Fruit fly (Drosophila melanogaster): ENCODE measurements around the gene GluRS-m.
A peak's percentile ranks its signal among the peaks of the same experiment; 100 is the strongest.

The GluRS-m gene

DNA sequence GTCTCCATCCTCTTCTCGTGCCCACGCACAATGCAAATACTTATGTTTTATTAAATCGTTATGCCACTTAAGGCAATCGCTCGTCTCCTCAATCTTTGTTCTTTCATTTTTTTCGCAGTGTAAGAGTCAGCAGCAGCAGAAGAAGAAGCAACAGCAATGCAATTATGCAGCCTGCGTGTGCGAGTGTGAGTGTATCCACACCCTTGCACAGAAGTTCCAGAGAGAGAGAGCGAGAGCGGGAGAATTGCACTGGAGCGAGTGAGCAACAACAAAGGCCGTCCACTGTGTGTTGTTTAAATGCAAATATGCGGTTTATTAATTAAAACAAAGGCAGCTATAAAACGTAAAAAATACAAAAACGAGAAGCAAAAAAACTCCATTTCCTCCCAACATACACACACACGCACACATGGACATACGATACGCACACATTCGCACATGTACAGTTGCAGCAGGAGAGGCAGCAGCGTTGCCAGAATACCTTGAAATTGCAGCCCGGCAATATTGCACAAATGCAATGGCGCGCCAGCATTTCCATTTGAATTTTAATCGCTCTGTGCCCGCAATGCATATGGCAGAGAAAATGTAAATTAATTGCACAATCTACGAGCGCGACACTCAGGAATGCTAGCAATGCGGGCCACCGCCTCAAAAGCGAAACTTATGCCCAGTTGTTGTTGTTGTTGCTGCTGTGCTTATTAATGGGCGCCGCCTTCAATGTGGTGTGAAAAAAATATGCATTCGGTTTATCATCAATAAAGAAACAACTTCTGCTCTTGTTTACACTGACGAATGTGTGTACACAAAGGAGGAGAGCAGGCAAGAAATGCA, 8.2 kb downstream of the GluRS-m start:
- no peak for TF ChIP-seq CG17801 (GFP tag; optimal IDR thresholded peaks at IDR 0.05; ENCODE audit: partially characterized antibody)

DNA sequence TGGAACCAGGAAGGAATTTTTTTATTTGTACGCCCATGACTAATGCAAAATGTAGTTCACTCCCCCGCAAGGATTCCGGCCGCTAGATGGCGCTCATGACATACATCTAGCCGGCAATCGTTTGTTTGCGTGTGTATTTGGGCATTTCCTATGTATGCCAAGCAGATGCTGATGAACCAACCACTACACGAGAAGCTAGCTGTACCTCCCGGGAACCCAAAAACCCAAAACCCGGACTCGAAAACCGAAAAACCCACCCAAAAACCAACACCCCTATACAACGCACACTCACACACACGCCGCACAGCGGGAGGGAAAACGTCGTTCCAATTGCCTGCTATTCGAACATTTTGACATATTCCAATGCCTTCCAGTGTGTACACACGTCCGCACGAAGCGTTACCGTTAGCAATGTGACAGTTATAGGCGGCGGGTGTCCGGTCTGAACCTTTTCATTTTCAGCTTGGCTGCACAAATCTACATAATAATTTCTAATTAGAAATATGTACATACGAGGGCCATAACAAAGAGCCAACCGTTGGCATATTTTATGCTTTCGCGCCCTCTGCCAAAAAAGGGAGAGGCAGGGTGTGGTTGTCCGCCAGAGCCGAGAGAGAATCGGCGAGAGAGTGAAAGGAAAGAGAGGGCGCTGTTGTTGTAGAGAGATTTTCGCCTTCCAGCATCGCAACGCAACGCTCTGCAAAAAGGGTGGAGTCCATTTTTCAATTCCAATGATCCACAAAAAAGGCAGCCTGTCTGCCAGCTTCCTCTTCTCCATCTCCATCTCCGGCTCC, 9.0 kb downstream of the GluRS-m start:
- TF ChIP-seq CG17801 (GFP tag; optimal IDR thresholded peaks at IDR 0.05; ENCODE audit: partially characterized antibody): no peak

DNA sequence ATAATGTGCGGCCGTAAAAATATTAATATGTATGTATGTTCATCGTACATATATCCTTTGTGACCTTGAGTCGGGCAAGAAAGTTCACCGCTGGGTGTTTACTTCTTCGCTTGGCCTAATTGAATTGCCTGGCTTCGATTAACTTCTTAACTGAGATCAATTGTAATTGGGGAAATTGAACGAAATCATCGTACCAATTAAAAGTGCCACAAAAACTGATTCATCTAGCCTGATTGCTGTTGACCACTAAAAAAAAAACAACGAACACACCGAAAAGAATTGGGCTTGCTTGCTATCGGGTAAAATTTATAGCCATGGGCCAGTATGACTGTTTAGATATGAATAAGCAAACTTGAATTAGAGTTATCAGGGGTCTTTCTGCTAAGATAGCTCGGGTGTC, 14.7 kb downstream of the GluRS-m start:
- no peak for TF ChIP-seq CG17801 (GFP tag; optimal IDR thresholded peaks at IDR 0.05; ENCODE audit: partially characterized antibody)

DNA sequence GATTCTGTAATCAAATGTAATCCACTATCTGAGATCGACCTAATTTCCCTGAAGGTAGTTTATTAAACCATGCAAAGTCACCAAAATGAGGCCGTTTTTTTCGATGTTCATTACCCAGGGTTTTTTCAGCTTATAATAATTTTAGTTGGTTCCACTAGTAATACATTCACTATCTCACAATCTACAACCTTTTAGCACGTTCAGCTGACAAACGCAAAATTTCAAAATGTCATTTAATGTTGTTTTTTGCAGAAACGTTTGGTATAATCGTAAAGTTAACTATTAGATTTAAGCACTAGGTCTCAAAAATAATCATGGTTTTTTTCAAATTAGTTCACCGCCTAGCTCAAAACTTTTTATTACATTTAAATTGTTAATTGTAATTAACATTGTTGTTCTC, 16.8 kb downstream of the GluRS-m start, which contains the start of gene CG44836:
Gene CG44836, minus strand, starts transcription at position 101 of the 400 bp plus-strand sequence.
- no peak for TF ChIP-seq CG17801 (GFP tag; optimal IDR thresholded peaks at IDR 0.05; ENCODE audit: partially characterized antibody)

DNA sequence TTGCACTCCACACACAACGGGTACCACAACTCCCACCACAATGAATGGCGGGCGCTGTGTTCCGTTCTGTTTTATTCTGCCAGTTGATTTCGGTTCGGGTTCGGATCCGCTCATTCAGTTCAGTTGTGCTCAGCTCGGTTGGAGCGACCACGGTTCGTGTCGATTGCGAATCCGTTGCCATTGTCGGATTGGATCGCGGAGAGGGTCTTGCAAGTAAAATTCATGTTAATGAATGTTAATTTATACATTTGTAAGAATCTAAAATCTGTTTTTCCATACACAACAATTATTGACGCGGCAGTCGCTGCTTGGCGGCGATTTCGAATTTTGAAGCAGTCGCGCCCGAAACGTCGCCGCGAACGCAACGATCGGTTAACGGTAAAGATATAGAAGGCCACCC, 22.5 kb downstream of the GluRS-m start, which contains the start of gene Gagr:
Gene Gagr, plus strand, starts transcription at position 81 of the 400 bp plus-strand sequence.
- TF ChIP-seq CG17801 (GFP tag; optimal IDR thresholded peaks at IDR 0.05; ENCODE audit: partially characterized antibody): no peak

DNA sequence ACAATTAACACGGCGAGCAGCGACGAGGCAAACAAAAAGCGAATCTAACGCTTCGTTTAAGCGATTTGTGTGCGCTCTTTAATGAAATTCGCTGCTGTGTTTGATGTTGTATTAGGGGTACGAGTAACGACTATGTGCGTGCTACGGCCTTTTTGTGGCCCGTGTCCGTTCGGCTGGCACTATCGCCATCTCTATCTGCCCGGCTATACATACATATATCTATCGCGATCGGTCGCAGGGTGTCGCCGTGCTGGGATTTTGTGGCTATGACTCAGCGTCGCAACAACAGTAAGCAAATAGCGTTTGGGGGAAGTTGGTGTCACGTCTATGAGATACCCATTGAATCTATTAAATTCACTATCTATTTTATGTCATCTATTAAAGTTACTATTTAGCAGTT, 23.3 kb downstream of the GluRS-m start:
- no peak for TF ChIP-seq CG17801 (GFP tag; optimal IDR thresholded peaks at IDR 0.05; ENCODE audit: partially characterized antibody)

DNA sequence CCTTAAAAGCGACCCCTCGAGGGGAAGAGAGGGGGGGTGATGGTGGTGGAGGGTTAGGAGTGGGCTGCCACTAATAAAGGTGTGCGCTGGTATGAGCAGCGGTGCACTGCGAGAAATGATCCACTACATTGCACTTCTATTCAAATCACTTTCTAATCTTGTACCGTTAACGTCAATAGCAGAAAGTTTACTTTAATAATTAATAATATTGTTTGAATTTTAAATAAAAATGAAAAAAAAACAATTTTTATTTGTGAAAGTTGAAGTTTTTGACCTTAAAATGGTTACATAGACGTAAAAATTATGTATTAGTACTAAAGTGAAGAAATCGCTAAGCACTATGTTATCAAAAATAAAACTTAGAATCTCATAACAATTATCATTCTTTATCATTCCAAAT, 24.1 kb downstream of the GluRS-m start:
- no peak for TF ChIP-seq CG17801 (GFP tag; optimal IDR thresholded peaks at IDR 0.05; ENCODE audit: partially characterized antibody)

DNA sequence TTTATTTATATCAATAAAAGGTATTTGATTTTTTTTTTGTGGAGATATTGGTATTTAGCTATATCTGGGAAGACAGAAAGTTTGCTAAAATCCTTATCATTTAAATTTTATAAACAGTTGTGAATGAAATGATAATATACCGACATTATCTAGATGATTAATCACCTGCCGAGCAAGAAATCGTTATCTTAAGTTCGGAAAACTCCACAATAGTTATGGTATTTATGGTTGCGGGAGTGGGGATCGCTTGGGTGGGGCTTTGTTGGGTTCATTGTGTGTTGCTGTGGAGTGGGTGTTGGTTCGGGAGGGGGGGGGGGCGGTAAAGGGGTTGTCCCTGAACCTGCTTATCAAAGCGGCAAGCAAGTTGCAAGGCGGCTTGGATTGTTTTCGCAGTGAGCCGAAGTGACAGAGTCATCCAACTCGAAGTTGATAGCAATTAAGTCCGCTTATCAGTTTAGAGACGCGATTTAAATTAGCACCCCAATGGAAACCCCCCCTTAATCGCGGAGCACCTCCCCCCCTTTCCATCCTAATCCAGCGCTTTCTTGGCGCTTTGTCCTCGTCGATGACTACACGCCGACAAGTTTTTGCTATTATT, 24.7 kb downstream of the GluRS-m start:
- TF ChIP-seq CG17801 (GFP tag; optimal IDR thresholded peaks at IDR 0.05; ENCODE audit: partially characterized antibody): no peak

DNA sequence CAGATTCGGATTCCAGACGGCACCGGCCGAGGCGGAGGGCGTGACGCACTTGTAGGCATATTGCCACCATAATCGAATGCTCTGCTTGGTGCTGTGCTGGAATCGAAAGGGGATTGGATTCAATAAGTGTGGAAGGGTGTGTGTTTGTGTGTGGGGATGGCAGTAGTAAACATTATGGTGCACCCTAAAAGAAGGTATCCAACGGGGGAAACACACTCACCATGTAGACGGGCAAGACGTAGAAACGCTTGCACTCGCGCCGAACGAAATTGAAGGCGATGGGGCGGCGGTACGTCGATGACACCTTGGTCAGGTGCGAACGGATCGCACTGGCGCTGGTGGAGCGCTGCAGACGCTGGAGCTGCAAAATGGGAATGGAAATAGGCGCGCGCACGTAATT, 25.7 kb downstream of the GluRS-m start:
- TF ChIP-seq CG17801 (GFP tag; optimal IDR thresholded peaks at IDR 0.05; ENCODE audit: partially characterized antibody): no peak

DNA sequence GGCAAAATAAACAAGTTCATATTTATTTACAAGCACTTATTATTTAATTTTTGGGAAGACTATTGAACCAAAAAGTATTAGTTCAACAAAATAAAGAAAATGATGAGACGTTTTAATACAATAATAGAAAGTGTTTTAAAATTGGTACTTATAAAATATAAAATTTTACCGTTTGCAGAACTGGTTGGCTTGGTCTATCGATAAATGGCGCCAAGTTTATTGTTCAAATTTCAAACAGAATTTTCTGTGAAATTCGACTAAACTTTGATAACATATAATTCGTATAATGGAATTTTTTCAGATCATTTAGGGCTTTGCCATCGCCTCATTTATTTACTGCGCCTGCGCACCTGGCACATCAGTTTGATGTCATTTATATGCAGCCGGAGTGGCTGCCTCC, 26.2 kb downstream of the GluRS-m start:
- TF ChIP-seq CG17801 (GFP tag; optimal IDR thresholded peaks at IDR 0.05; ENCODE audit: partially characterized antibody): no peak

DNA sequence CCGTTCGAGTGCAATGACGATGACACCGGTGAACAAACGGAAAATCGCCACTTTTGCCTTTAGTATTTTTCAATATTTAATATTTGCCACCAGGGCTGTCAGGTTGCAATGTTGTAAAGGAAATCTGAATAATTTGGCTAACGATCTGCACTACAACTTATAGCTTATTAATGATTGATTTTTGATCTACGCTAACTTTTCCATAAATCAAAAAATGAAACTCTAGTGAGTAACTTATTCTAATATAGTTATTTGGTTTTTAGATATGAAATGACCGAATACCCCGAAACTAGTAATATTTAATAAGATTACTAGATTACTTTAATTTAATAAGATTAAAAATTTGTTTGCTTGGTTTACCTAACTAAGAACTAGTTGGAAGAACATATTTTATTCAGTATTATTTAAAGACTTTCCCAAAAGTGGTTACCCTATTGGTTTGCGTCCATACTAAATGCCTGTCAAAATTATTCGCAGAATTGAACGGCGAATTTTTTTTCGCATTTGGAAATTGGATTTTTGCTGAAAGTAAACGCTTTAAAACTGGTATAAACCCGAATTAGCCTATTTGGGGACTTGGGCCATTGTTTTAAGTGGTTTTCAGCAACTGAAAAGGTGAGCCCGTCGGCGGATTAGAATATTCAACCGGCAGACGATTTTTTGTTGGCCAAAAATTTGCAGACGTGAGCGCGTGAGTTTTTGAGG, 30.9 kb downstream of the GluRS-m start, which contains the start of the genes Agpat3 and RAF2:
Gene Agpat3, minus strand, starts transcription at position 78 of the 705 bp plus-strand sequence.
Gene RAF2, plus strand, starts transcription at position 448 of the 705 bp plus-strand sequence.
- no peak for TF ChIP-seq CG17801 (GFP tag; optimal IDR thresholded peaks at IDR 0.05; ENCODE audit: partially characterized antibody)

DNA sequence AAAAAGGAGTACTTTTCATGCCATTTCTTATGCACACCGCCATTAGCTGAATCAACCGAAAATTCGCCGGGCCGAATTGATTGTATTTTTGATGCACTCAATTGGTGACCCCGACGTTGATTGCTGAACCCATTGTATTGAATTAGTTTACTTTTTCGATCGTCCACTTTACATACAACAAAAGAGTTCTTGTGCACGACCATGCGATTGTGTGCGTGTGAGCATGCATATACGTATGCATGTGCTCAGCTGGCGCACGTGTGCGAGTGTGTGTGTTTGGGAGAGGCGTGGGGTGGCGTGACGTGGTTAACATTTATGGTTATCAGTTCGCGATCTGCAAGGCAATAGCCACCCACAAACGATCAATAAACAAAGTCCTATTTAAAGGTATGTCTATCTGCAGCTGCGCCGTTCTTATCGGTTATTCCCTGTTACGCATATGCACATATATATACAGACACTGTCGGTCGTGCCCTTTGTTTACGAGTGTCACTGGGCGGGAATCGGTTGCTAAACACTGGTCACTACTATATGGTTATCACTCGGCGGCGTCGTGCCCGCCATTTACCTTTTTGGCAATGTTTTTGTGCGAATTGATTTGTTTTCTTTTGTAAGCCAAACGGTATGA, 31.6 kb downstream of the GluRS-m start:
- peak; percentile 73 for TF ChIP-seq CG17801 (GFP tag; optimal IDR thresholded peaks at IDR 0.05; ENCODE audit: partially characterized antibody)

DNA sequence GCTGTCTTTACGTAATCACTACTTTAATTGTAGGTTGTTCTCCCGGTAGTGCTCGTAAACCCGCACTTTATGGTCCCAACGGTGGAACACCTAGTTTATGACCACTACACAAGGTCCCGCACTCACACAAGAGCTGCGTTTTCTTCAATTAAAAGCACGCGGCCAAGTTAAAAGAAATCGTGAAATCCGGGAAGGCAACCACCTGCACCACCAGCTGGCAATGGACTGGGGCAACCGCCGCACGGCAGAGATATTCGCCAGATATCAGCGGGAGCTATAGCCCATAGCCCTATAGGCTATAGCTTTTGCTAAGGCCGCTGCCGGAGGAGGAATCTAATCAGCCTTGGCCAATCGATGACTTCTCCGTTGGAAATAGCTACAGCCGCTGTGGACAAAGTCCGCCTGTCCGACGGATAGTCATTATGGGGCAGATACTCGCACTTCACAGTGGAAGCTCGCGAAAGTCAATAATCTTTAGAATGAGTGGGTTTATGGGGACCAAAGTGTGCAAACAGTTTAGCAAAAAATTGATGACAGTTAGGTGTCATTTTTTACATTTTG, 32.8 kb downstream of the GluRS-m start:
- TF ChIP-seq CG17801 (GFP tag; optimal IDR thresholded peaks at IDR 0.05; ENCODE audit: partially characterized antibody): no peak

DNA sequence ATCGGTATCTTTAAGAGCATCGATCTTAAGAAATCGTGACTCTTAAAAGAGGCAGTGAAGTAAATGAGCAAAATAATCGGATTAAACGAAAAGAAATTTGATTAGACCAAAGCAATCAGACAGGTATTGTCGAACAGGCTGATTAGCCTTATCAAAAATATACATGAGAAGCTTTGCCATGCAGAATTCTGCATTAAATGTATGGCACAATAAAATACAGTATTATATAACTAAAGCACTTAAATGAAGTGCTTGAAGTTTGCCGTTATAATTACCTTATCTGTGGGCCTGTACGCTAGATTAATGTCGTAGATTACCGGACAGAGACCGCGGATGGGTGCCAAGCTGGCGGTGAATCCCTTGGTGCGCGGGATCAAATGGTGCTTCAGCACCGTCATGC, 33.9 kb downstream of the GluRS-m start:
- TF ChIP-seq CG17801 (GFP tag; optimal IDR thresholded peaks at IDR 0.05; ENCODE audit: partially characterized antibody): no peak

Data from ovary, adult (tissue).